Worm (Caenorhabditis elegans): Measurements from ENCODE around the gene W02A2.9.
A peak's percentile ranks its signal among the peaks of the same experiment; 100 is the strongest.

W02A2.9 gene

ce11 chrIV:13388779-13389178 is 41.3 kb downstream of the W02A2.9 start (continued):
- TF ChIP-seq B0035.1 (tag; optimal IDR thresholded peaks at IDR 0.05) (peak; percentile 74), snpc-3.4 (tag; optimal IDR thresholded peaks at IDR 0.05) (peak; percentile 30), rpc-1 (optimal IDR thresholded peaks at IDR 0.05) (no peak), rpc-1 (tag; optimal IDR thresholded peaks at IDR 0.05) (no peak), Y53G8AR.9 (GFP tag; conservative IDR thresholded peaks at IDR 0.05) (0 out of 2 replicates have a peak, but pooled peaks have one; percentile 57), unc-130 (GFP tag; optimal IDR thresholded peaks at IDR 0.05) (no peak), F10E7.11 (tag; optimal IDR thresholded peaks at IDR 0.05) (no peak), lin-40 (tag; optimal IDR thresholded peaks at IDR 0.05) (peak; percentile 47), cebp-1 (GFP tag; IDR thresholded peaks at IDR 0.05) (no peak), cebp-1 (tag; optimal IDR thresholded peaks at IDR 0.05) (peak; percentile 56), dpff-1 (tag; optimal IDR thresholded peaks at IDR 0.05) (peak; percentile 50), pbrm-1 (GFP tag; IDR thresholded peaks at IDR 0.05) (peak; percentile 71), nhr-90 (tag; optimal IDR thresholded peaks at IDR 0.05) (no peak), B0336.3 (GFP tag; IDR thresholded peaks at IDR 0.05) (peak; percentile 70), repo-1 (tag; optimal IDR thresholded peaks at IDR 0.05) (peak; percentile 82), bed-1 (GFP tag; IDR thresholded peaks at IDR 0.05) (no peak), efl-1 (GFP tag; optimal IDR thresholded peaks at IDR 0.05) (no peak), mcd-1 (GFP tag; IDR thresholded peaks at IDR 0.05) (peak; percentile 51), F22D6.2 (tag; optimal IDR thresholded peaks at IDR 0.05) (peak; percentile 29), gei-17 (GFP tag; optimal IDR thresholded peaks at IDR 0.05) (peak; percentile 20), hmg-20 (GFP tag; IDR thresholded peaks at IDR 0.05) (0 out of 2 replicates have a peak, but pooled peaks have one; percentile 3)

- TF ChIP-seq K11D2.4 (GFP tag; IDR thresholded peaks at IDR 0.05) (no peak), pbrm-1 (GFP tag; IDR thresholded peaks at IDR 0.05) (0 out of 2 replicates have a peak, but pooled peaks have one; percentile 6), efl-1 (GFP tag; optimal IDR thresholded peaks at IDR 0.05) (no peak), ZK185.1 (tag; optimal IDR thresholded peaks at IDR 0.05; ENCODE audit: poor library complexity, severe bottlenecking) (peak; percentile 74)
Observed at ce11 chrIV:13389237-13389636, 41.8 kb downstream of the W02A2.9 start.

- TF ChIP-seq repo-1 (tag; optimal IDR thresholded peaks at IDR 0.05) (peak; percentile 52), rcor-1 (GFP tag; IDR thresholded peaks at IDR 0.05) (no peak), Y56A3A.18 (GFP tag; IDR thresholded peaks at IDR 0.05) (no peak)
Observed at ce11 chrIV:13390770-13391169, 43.3 kb downstream of the W02A2.9 start.

ce11 chrIV:13392230-13392629 is 44.8 kb downstream of the W02A2.9 start:
- no peak for TF ChIP-seq F22D6.2 (tag; optimal IDR thresholded peaks at IDR 0.05)
- TF ChIP-seq madf-8 (GFP tag; conservative IDR thresholded peaks at IDR 0.05): no peak
- no peak for TF ChIP-seq lsy-27 (tag; optimal IDR thresholded peaks at IDR 0.05; ENCODE audit: borderline replicate concordance, insufficient read depth)
- TF ChIP-seq dox-1 (GFP tag; IDR thresholded peaks at IDR 0.05): 0 out of 2 replicates have a peak, but pooled peaks have one; percentile 28
- peak; percentile 67 for TF ChIP-seq zim-3 (tag; optimal IDR thresholded peaks at IDR 0.05)
- TF ChIP-seq ceh-40 (GFP tag; IDR thresholded peaks at IDR 0.05): no peak
- no peak for TF ChIP-seq fkh-3 (tag; optimal IDR thresholded peaks at IDR 0.05)
- TF ChIP-seq K11D2.4 (GFP tag; IDR thresholded peaks at IDR 0.05): no peak
- TF ChIP-seq T07F8.4 (tag; optimal IDR thresholded peaks at IDR 0.05): no peak
- no peak for TF ChIP-seq bed-2 (GFP tag; IDR thresholded peaks at IDR 0.05)
- TF ChIP-seq ztf-26 (tag; optimal IDR thresholded peaks at IDR 0.05): peak; percentile 35
- no peak for TF ChIP-seq hmg-1.2 (GFP tag; IDR thresholded peaks at IDR 0.05)
- 0 out of 2 replicates have a peak, but pooled peaks have one; percentile 40 for TF ChIP-seq hsf-1 (GFP tag; IDR thresholded peaks at IDR 0.05)
- no peak for TF ChIP-seq ceh-91 (GFP tag; IDR thresholded peaks at IDR 0.05)
- no peak for TF ChIP-seq egl-18 (GFP tag; IDR thresholded peaks at IDR 0.05)
- no peak for TF ChIP-seq atf-7 (tag; optimal IDR thresholded peaks at IDR 0.05)
- no peak for TF ChIP-seq rpc-1 (optimal IDR thresholded peaks at IDR 0.05)
- TF ChIP-seq rpc-1 (tag; optimal IDR thresholded peaks at IDR 0.05): no peak
- TF ChIP-seq athp-1 (tag; optimal IDR thresholded peaks at IDR 0.05): no peak
- no peak for TF ChIP-seq snpc-1.3 (tag; optimal IDR thresholded peaks at IDR 0.05; ENCODE audit: insufficient read depth)
